Fruit fly (Drosophila melanogaster) whole organism, pupa: ENCODE measurements around the gene Blm.

Experiments used
- CG13204 ChIP-seq: fragments of 200-800 bp; sonication (Bioruptor generic); optimal IDR thresholded peaks from 2 replicates; lab custom pipeline; 2018; ENCODE audit warnings: missing biosample characterization, mild to moderate bottlenecking, missing genetic modification characterization, moderate library complexity
- CG9948 ChIP-seq: fragments of 200-800 bp; sonication (Bioruptor generic); optimal IDR thresholded peaks from 2 replicates; lab custom pipeline; 2018; ENCODE audit warnings: missing biosample characterization, mild to moderate bottlenecking, missing genetic modification characterization, moderate library complexity
- Snoo ChIP-seq: fragments of 200-800 bp; sonication (Bioruptor generic); optimal IDR thresholded peaks from 3 replicates; lab custom pipeline; 2017; ENCODE audit warnings: missing biosample characterization, mild to moderate bottlenecking, missing genetic modification characterization, inconsistent platforms

dm6 chr3R:11772181-11772827, 30.7 kb upstream of the Blm start:
- TF ChIP-seq CG9948 (tag; lab: Kevin White, UChicago) = no peak
- TF ChIP-seq CG13204 (GFP tag; lab: Kevin White, UChicago) = no peak
- TF ChIP-seq Snoo = no peak
